Fruit fly (Drosophila melanogaster) whole organism, embryonic: ENCODE measurements around the gene CG1640.

Source experiments
- Aef1 ChIP-seq: fragments of 200-800 bp; sonication (Bioruptor generic); IDR thresholded peaks from 3 replicates; pipeline ENCODE4 v1.3.6; 2022; ENCODE audit warnings: missing biosample characterization, missing genetic modification characterization
- B-H1 ChIP-seq: fragments of 200-800 bp; sonication (Bioruptor generic); IDR thresholded peaks from 3 replicates; pipeline ENCODE4 v1.3.6; 2022; ENCODE audit warnings: missing biosample characterization, missing genetic modification characterization
- Blimp-1 ChIP-seq: fragments of 200-800 bp; sonication (Bioruptor generic); optimal IDR thresholded peaks from 3 replicates; lab custom pipeline; 2018; ENCODE audit warnings: missing biosample characterization, missing genetic modification characterization, mild to moderate bottlenecking, moderate library complexity, missing genetic modification reagents
- CG10147 ChIP-seq: fragments of 200-800 bp; sonication (Bioruptor generic); optimal IDR thresholded peaks from 2 replicates; lab custom pipeline; 2019; ENCODE audit warnings: missing biosample characterization, mild to moderate bottlenecking, missing genetic modification characterization, moderate library complexity
- CG11696 ChIP-seq: fragments of 200-800 bp; sonication (Bioruptor generic); IDR thresholded peaks from 2 replicates; pipeline ENCODE4 v1.3.6; 2022; ENCODE audit warnings: missing biosample characterization, missing genetic modification characterization
- CG12769 ChIP-seq: fragments of 200-800 bp; sonication (Bioruptor generic); optimal IDR thresholded peaks from 2 replicates; lab custom pipeline; 2019; ENCODE audit warnings: missing biosample characterization, mild to moderate bottlenecking, missing genetic modification characterization, moderate library complexity
- CG1647 ChIP-seq: fragments of 200-800 bp; sonication (Bioruptor generic); optimal IDR thresholded peaks from 3 replicates; lab custom pipeline; 2016; ENCODE audit warnings: missing biosample characterization, missing genetic modification characterization
- CG17361 ChIP-seq: fragments of 200-800 bp; sonication (Bioruptor generic); IDR thresholded peaks from 3 replicates; pipeline ENCODE4 v1.3.6; 2022; ENCODE audit warnings: missing biosample characterization, missing genetic modification characterization
- CG2199 ChIP-seq: fragments of 200-800 bp; sonication (Bioruptor generic); IDR thresholded peaks from 3 replicates; pipeline ENCODE4 v1.3.6; 2022; ENCODE audit warnings: missing biosample characterization, missing genetic modification characterization
- CG2889 ChIP-seq: fragments of 200-800 bp; sonication (Bioruptor generic); IDR thresholded peaks from 3 replicates; pipeline ENCODE4 v1.3.6; 2022; ENCODE audit warnings: missing biosample characterization, missing genetic modification characterization
- CG4424 ChIP-seq: fragments of 200-800 bp; sonication (Bioruptor generic); optimal IDR thresholded peaks from 3 replicates; lab custom pipeline; 2016; ENCODE audit warnings: missing biosample characterization, missing genetic modification characterization
- CG5245 ChIP-seq: fragments of 200-800 bp; sonication (Bioruptor generic); optimal IDR thresholded peaks from 3 replicates; lab custom pipeline; 2016; ENCODE audit warnings: missing biosample characterization, missing genetic modification characterization
- CG5953 ChIP-seq: fragments of 200-800 bp; sonication (Bioruptor generic); IDR thresholded peaks from 2 replicates; pipeline ENCODE4 v1.3.6; 2022; ENCODE audit warnings: missing biosample characterization, missing genetic modification characterization
- CG7556 ChIP-seq: fragments of 200-800 bp; sonication (Bioruptor generic); optimal IDR thresholded peaks from 2 replicates; lab custom pipeline; 2017; ENCODE audit warnings: missing biosample characterization, mild to moderate bottlenecking, missing genetic modification characterization
- CG8290 ChIP-seq, 3 experiments: fragments of 200-800 bp; sonication (Bioruptor generic); optimal IDR thresholded peaks; 2 replicates each; lab custom pipeline; 2016 to 2019; ENCODE audit warnings: missing biosample characterization in 3 of 3, missing genetic modification characterization in 3 of 3, mild to moderate bottlenecking in 2 of 3, moderate library complexity in 1 of 3
- CG9215 ChIP-seq: fragments of 200-800 bp; sonication (Bioruptor generic); IDR thresholded peaks from 2 replicates; pipeline ENCODE4 v1.3.6; 2022; ENCODE audit warnings: missing biosample characterization, missing genetic modification characterization
- CG9609 ChIP-seq: fragments of 200-800 bp; sonication (Bioruptor generic); optimal IDR thresholded peaks from 3 replicates; lab custom pipeline; 2016; ENCODE audit warnings: missing biosample characterization, missing genetic modification characterization
- Camta ChIP-seq: fragments of 200-800 bp; sonication (Bioruptor generic); optimal IDR thresholded peaks from 2 replicates; lab custom pipeline; 2016; ENCODE audit warnings: missing biosample characterization, missing genetic modification characterization
- CrebB ChIP-seq: fragments of 200-800 bp; sonication (Bioruptor generic); optimal IDR thresholded peaks from 3 replicates; lab custom pipeline; 2018; ENCODE audit warnings: missing biosample characterization, mild to moderate bottlenecking, missing genetic modification characterization
- Dek ChIP-seq: fragments of 200-800 bp; sonication (Bioruptor generic); optimal IDR thresholded peaks from 3 replicates; lab custom pipeline; 2019; ENCODE audit warnings: missing biosample characterization, mild to moderate bottlenecking, missing genetic modification characterization, moderate library complexity
- Dp ChIP-seq: fragments of 200-800 bp; sonication (Bioruptor generic); optimal IDR thresholded peaks from 2 replicates; lab custom pipeline; 2018; ENCODE audit warnings: missing biosample characterization, mild to moderate bottlenecking, missing genetic modification characterization, moderate library complexity
- Elba2 ChIP-seq: fragments of 200-800 bp; sonication (Bioruptor generic); optimal IDR thresholded peaks from 3 replicates; lab custom pipeline; 2016; ENCODE audit warnings: missing biosample characterization, missing genetic modification characterization
- HLHmδ ChIP-seq: fragments of 200-800 bp; sonication (Bioruptor generic); optimal IDR thresholded peaks from 2 replicates; lab custom pipeline; 2018; ENCODE audit warnings: missing biosample characterization, mild to moderate bottlenecking, missing genetic modification characterization, moderate library complexity
- Kr ChIP-seq: fragments of 200-800 bp; sonication (Bioruptor generic); optimal IDR thresholded peaks from 2 replicates; lab custom pipeline; 2017; ENCODE audit warnings: missing biosample characterization, mild to moderate bottlenecking, missing genetic modification characterization
- Myb ChIP-seq: fragments of 200-800 bp; sonication (Bioruptor generic); optimal IDR thresholded peaks from 2 replicates; lab custom pipeline; 2016; ENCODE audit warnings: missing biosample characterization, missing genetic modification characterization
- Neu2 ChIP-seq: fragments of 200-800 bp; sonication (Bioruptor generic); optimal IDR thresholded peaks from 3 replicates; lab custom pipeline; 2016; ENCODE audit warnings: missing biosample characterization, missing genetic modification characterization, borderline replicate concordance
- Ptx1 ChIP-seq: fragments of 200-800 bp; sonication (Bioruptor generic); IDR thresholded peaks from 2 replicates; pipeline ENCODE4 v1.3.6; 2022; ENCODE audit warnings: missing biosample characterization, missing genetic modification characterization
- Sin3A ChIP-seq: fragments of >200 bp; optimal IDR thresholded peaks from 2 replicates; lab custom pipeline; 2018
- Spps ChIP-seq: fragments of 200-800 bp; sonication (Bioruptor generic); optimal IDR thresholded peaks from 2 replicates; lab custom pipeline; 2018; ENCODE audit warnings: missing biosample characterization, mild to moderate bottlenecking, missing genetic modification characterization
- Taf1 ChIP-seq: fragments of 200-800 bp; sonication (Bioruptor generic); IDR thresholded peaks from 2 replicates; pipeline ENCODE4 v1.3.6; 2022; ENCODE audit warnings: missing biosample characterization, missing genetic modification characterization
- Vsx1 ChIP-seq: fragments of 200-800 bp; sonication (Bioruptor generic); optimal IDR thresholded peaks from 2 replicates; lab custom pipeline; 2017; ENCODE audit warnings: missing biosample characterization, mild to moderate bottlenecking, missing genetic modification characterization, missing genetic modification reagents
- abd-A ChIP-seq: fragments of 200-800 bp; sonication (Bioruptor generic); optimal IDR thresholded peaks from 3 replicates; lab custom pipeline; 2019; ENCODE audit warnings: missing biosample characterization, mild to moderate bottlenecking, missing genetic modification characterization, moderate library complexity
- bab2 ChIP-seq: fragments of 200-800 bp; sonication (Bioruptor generic); optimal IDR thresholded peaks from 2 replicates; lab custom pipeline; 2016; ENCODE audit warnings: missing biosample characterization, missing genetic modification characterization
- cg ChIP-seq: fragments of 200-800 bp; sonication (Bioruptor generic); optimal IDR thresholded peaks from 3 replicates; lab custom pipeline; 2019; ENCODE audit warnings: missing biosample characterization, mild to moderate bottlenecking, missing genetic modification characterization, moderate library complexity
- dimm ChIP-seq: fragments of 200-800 bp; sonication (Bioruptor generic); IDR thresholded peaks from 2 replicates; pipeline ENCODE4 v1.3.6; 2022; ENCODE audit warnings: missing biosample characterization, missing genetic modification characterization
- dmrt11E ChIP-seq: fragments of 200-800 bp; sonication (Bioruptor generic); optimal IDR thresholded peaks from 3 replicates; lab custom pipeline; 2018; ENCODE audit warnings: missing biosample characterization, mild to moderate bottlenecking, missing genetic modification characterization, moderate library complexity
- dysf ChIP-seq: fragments of 200-800 bp; sonication (Bioruptor generic); IDR thresholded peaks from 3 replicates; pipeline ENCODE4 v1.3.6; 2022; ENCODE audit warnings: missing biosample characterization, missing genetic modification characterization
- fd64A ChIP-seq: fragments of 200-800 bp; sonication (Bioruptor generic); optimal IDR thresholded peaks from 3 replicates; lab custom pipeline; 2018; ENCODE audit warnings: missing biosample characterization, mild to moderate bottlenecking, missing genetic modification characterization
- fru ChIP-seq: fragments of >200 bp; optimal IDR thresholded peaks from 2 replicates; lab custom pipeline; 2017
- gem ChIP-seq: fragments of 200-800 bp; sonication (Bioruptor generic); optimal IDR thresholded peaks from 2 replicates; lab custom pipeline; 2019; ENCODE audit warnings: missing biosample characterization, mild to moderate bottlenecking, missing genetic modification characterization, moderate library complexity
- hth ChIP-seq: fragments of >200 bp; optimal IDR thresholded peaks from 2 replicates; lab custom pipeline; 2017; ENCODE audit warnings: inconsistent platforms
- knrl ChIP-seq: fragments of 200-800 bp; sonication (Bioruptor generic); IDR thresholded peaks from 3 replicates; pipeline ENCODE4 v1.3.6; 2022; ENCODE audit warnings: missing biosample characterization, missing genetic modification characterization; ENCODE audit not compliant: partially characterized antibody
- lola ChIP-seq, 3 experiments: fragments of >200 bp in 2 of 3; fragments of 200-800 bp in 1 of 3; sonication (Bioruptor generic) in 1 of 3; optimal IDR thresholded peaks; 2 replicates each; lab custom pipeline; 2017 to 2019; ENCODE audit warnings: missing biosample characterization in 3 of 3, missing genetic modification characterization in 3 of 3, mild to moderate bottlenecking in 1 of 3, moderate library complexity in 1 of 3
- luna ChIP-seq: fragments of 200-800 bp; sonication (Bioruptor generic); optimal IDR thresholded peaks from 2 replicates; lab custom pipeline; 2016; ENCODE audit warnings: missing biosample characterization, missing genetic modification characterization
- p53 ChIP-seq: fragments of 200-800 bp; sonication (Bioruptor generic); optimal IDR thresholded peaks from 2 replicates; lab custom pipeline; 2016; ENCODE audit warnings: missing biosample characterization, missing genetic modification characterization
- pnt ChIP-seq: fragments of 200-800 bp; sonication (Bioruptor generic); optimal IDR thresholded peaks from 3 replicates; lab custom pipeline; 2016; ENCODE audit warnings: missing biosample characterization, missing genetic modification characterization
- psq ChIP-seq: fragments of 200-800 bp; sonication (Bioruptor generic); optimal IDR thresholded peaks from 2 replicates; lab custom pipeline; 2017; ENCODE audit warnings: missing biosample characterization, missing genetic modification characterization
- ssp ChIP-seq: fragments of 200-800 bp; sonication (Bioruptor generic); IDR thresholded peaks from 2 replicates; pipeline ENCODE4 v1.3.6; 2022; ENCODE audit warnings: missing biosample characterization, missing genetic modification characterization
- tll ChIP-seq, 2 experiments: fragments of 200-800 bp in 1 of 2; fragments of >200 bp in 1 of 2; sonication (Bioruptor generic) in 1 of 2; optimal IDR thresholded peaks; 2 replicates each; lab custom pipeline; 2017 to 2019; ENCODE audit warnings: missing biosample characterization in 2 of 2, missing genetic modification characterization in 2 of 2, mild to moderate bottlenecking in 1 of 2, moderate library complexity in 1 of 2
- tx ChIP-seq: fragments of 200-800 bp; sonication (Bioruptor generic); optimal IDR thresholded peaks from 2 replicates; lab custom pipeline; 2016; ENCODE audit warnings: missing biosample characterization, missing genetic modification characterization

The CG1640 gene

dm6 chrX:13396378-13397099 is 26.1 kb downstream of the CG1640 start, which contains the start of gene Bcat (continued):
- TF ChIP-seq dysf, result peak; percentile 83
- TF ChIP-seq fd64A (GFP tag; lab: Kevin White, UChicago), result no peak
- no peak for TF ChIP-seq Myb (GFP tag; lab: Kevin White, UChicago)
- TF ChIP-seq CG11696, result no peak
- TF ChIP-seq p53, result no peak
- TF ChIP-seq Taf1, result no peak
- peak; percentile 13 for TF ChIP-seq psq (GFP tag; lab: Kevin White, UChicago)
- TF ChIP-seq CG5953 (GFP tag; lab: Robert Waterston, UW), result no peak
- no peak for TF ChIP-seq hth (lab: Kevin White, UChicago)
- peak; percentile 85 for TF ChIP-seq gem (tag; lab: Kevin White, UChicago)
- TF ChIP-seq CG1647 (GFP tag; lab: Kevin White, UChicago), result no peak
- TF ChIP-seq abd-A (tag; lab: Kevin White, UChicago), result no peak
- TF ChIP-seq lola (GFP tag; optimal IDR thresholded peaks at IDR 0.05; lab: Kevin White, UChicago), result peak in 1 of 3 experiments; percentile 17
- peak; percentile 16 for TF ChIP-seq HLHmδ (GFP tag; lab: Kevin White, UChicago)
- no peak for TF ChIP-seq Dp (GFP tag; lab: Kevin White, UChicago)
- TF ChIP-seq Ptx1, result peak; percentile 64
- TF ChIP-seq CG12769 (tag; lab: Kevin White, UChicago), result no peak
- peak; percentile 59 for TF ChIP-seq bab2
- TF ChIP-seq Vsx1 (GFP tag; lab: Kevin White, UChicago), result no peak
- 0 out of 3 replicates have a peak, but pooled peaks have one; percentile 39 for TF ChIP-seq CG2889
- TF ChIP-seq Spps, result no peak
- TF ChIP-seq tx, result peak; percentile 32
- TF ChIP-seq cg (GFP tag; lab: Kevin White, UChicago), result peak; percentile 65
- peak; percentile 24 for TF ChIP-seq CG9609 (GFP tag; lab: Kevin White, UChicago)
- TF ChIP-seq CrebB (tag; lab: Kevin White, UChicago), result no peak
- peak; percentile 93 for TF ChIP-seq CG17361 (GFP tag; lab: Robert Waterston, UW)
- no peak for TF ChIP-seq knrl (GFP tag; lab: Robert Waterston, UW)
- peak; percentile 74 for TF ChIP-seq CG10147
- TF ChIP-seq CG8290 (GFP tag; optimal IDR thresholded peaks at IDR 0.05; lab: Kevin White, UChicago), result no peak
- peak in 1 of 2 experiments; percentile 55 for TF ChIP-seq CG8290 (tag; optimal IDR thresholded peaks at IDR 0.05; lab: Kevin White, UChicago)
- TF ChIP-seq Dek (tag; lab: Kevin White, UChicago), result peak; percentile 70
- no peak for TF ChIP-seq Camta
- peak; percentile 62 for TF ChIP-seq CG4424 (GFP tag; lab: Kevin White, UChicago)
- TF ChIP-seq Elba2 (GFP tag; lab: Kevin White, UChicago), result no peak
- peak; percentile 67 for TF ChIP-seq CG9215 (GFP tag; lab: Robert Waterston, UW)
- no peak for TF ChIP-seq Neu2 (GFP tag; lab: Kevin White, UChicago)
- TF ChIP-seq dimm (GFP tag; lab: Robert Waterston, UW), result no peak
- no peak for TF ChIP-seq luna (GFP tag; lab: Kevin White, UChicago)
- no peak for TF ChIP-seq Sin3A (lab: Kevin White, UChicago)
- no peak for TF ChIP-seq CG2199 (GFP tag; lab: Robert Waterston, UW)
- peak; percentile 47 for TF ChIP-seq ssp (GFP tag; lab: Robert Waterston, UW)
- no peak for TF ChIP-seq tll (GFP tag; optimal IDR thresholded peaks at IDR 0.05; lab: Kevin White, UChicago)
- TF ChIP-seq CG5245 (GFP tag; lab: Kevin White, UChicago), result no peak
- 0 out of 3 replicates have a peak, but pooled peaks have one; percentile 15 for TF ChIP-seq Aef1 (GFP tag; lab: Robert Waterston, UW)
- no peak for TF ChIP-seq fru (lab: Kevin White, UChicago)
- peak; percentile 91 for TF ChIP-seq CG7556 (GFP tag; lab: Kevin White, UChicago)
- peak; percentile 22 for TF ChIP-seq pnt (GFP tag; lab: Kevin White, UChicago)
- TF ChIP-seq B-H1 (GFP tag; lab: Robert Waterston, UW), result no peak; the same call in 2 of the 3 replicates
- no peak for TF ChIP-seq Kr
- TF ChIP-seq dmrt11E (tag; lab: Kevin White, UChicago), result no peak
- peak; percentile 40 for TF ChIP-seq Blimp-1 (GFP tag; lab: Kevin White, UChicago)
